Worm (Caenorhabditis elegans): ENCODE results near the gene K10C2.2.

K10C2.2 gene

ce11 chrX:6462995-6463462 is 29.4 kb upstream of the K10C2.2 start, which contains the start of gene C15B12.2:
C15B12.2 (plus strand) TSS chrX:6463412.
- TF ChIP-seq Y56A3A.18 (GFP tag; IDR thresholded peaks at IDR 0.05) = no peak
- peak; percentile 78 for TF ChIP-seq nhr-80 (tag; optimal IDR thresholded peaks at IDR 0.05)

ce11 chrX:6462479-6462878 is 28.9 kb upstream of the K10C2.2 start:
- no peak for TF ChIP-seq him-1 (tag; optimal IDR thresholded peaks at IDR 0.05)
- TF ChIP-seq F55B11.4 (tag; optimal IDR thresholded peaks at IDR 0.05; ENCODE audit: borderline replicate concordance, insufficient read depth) = no peak
- TF ChIP-seq nfyb-1 (GFP tag; IDR thresholded peaks at IDR 0.05) = no peak
- TF ChIP-seq die-1 (tag; optimal IDR thresholded peaks at IDR 0.05) = no peak
- no peak for TF ChIP-seq hrde-1 (tag; optimal IDR thresholded peaks at IDR 0.05; ENCODE audit: borderline replicate concordance)
- TF ChIP-seq pbrm-1 (GFP tag; IDR thresholded peaks at IDR 0.05) = no peak
- no peak for TF ChIP-seq rec-8 (tag; optimal IDR thresholded peaks at IDR 0.05)
- TF ChIP-seq dpff-1 (tag; optimal IDR thresholded peaks at IDR 0.05) = no peak
- no peak for TF ChIP-seq ekl-4 (GFP tag; IDR thresholded peaks at IDR 0.05)
- no peak for TF ChIP-seq hmg-1.2 (GFP tag; IDR thresholded peaks at IDR 0.05)
- TF ChIP-seq bed-2 (GFP tag; IDR thresholded peaks at IDR 0.05) = no peak
- no peak for TF ChIP-seq ztf-22 (GFP tag; optimal IDR thresholded peaks at IDR 0.05)
- no peak for TF ChIP-seq attf-3 (GFP tag; conservative IDR thresholded peaks at IDR 0.05)
- no peak for TF ChIP-seq B0336.3 (GFP tag; IDR thresholded peaks at IDR 0.05)
- TF ChIP-seq F33H1.4 (GFP tag; IDR thresholded peaks at IDR 0.05) = no peak
- TF ChIP-seq nhr-120 (GFP tag; IDR thresholded peaks at IDR 0.05) = no peak
- TF ChIP-seq fkh-3 (tag; optimal IDR thresholded peaks at IDR 0.05) = no peak
- TF ChIP-seq sptf-2 (GFP tag; optimal IDR thresholded peaks at IDR 0.05) = no peak
- TF ChIP-seq egl-44 (GFP tag; IDR thresholded peaks at IDR 0.05) = no peak
- no peak for TF ChIP-seq ztf-25 (GFP tag; IDR thresholded peaks at IDR 0.05)

ce11 chrX:6461729-6462128 is 28.1 kb upstream of the K10C2.2 start, which contains the start of gene K04E7.1:
K04E7.1 (plus strand) TSS chrX:6462029.
- TF ChIP-seq Y95B8A.8 (GFP tag; IDR thresholded peaks at IDR 0.05) (no peak), hrde-1 (tag; optimal IDR thresholded peaks at IDR 0.05; ENCODE audit: borderline replicate concordance) (no peak)

- TF ChIP-seq mel-28 (tag; optimal IDR thresholded peaks at IDR 0.05; ENCODE audit: borderline replicate concordance) = no peak
- TF ChIP-seq nhr-80 (tag; optimal IDR thresholded peaks at IDR 0.05) = peak; percentile 37
These were observed 26.5 kb upstream of the K10C2.2 start for ce11 chrX:6460123-6460522.

ce11 chrX:6458467-6458866 is 24.9 kb upstream of the K10C2.2 start:
- TF ChIP-seq fkh-3 (tag; optimal IDR thresholded peaks at IDR 0.05) (no peak), nhr-80 (tag; optimal IDR thresholded peaks at IDR 0.05) (peak; percentile 54)

ce11 chrX:6458001-6458400 is 24.4 kb upstream of the K10C2.2 start:
- TF ChIP-seq ceh-40 (GFP tag; IDR thresholded peaks at IDR 0.05) (no peak), lsl-1 (GFP tag; optimal IDR thresholded peaks at IDR 0.05) (no peak), unc-130 (GFP tag; optimal IDR thresholded peaks at IDR 0.05) (no peak), hlh-26 (GFP tag; conservative IDR thresholded peaks at IDR 0.05) (no peak), ztf-6 (GFP tag; IDR thresholded peaks at IDR 0.05) (no peak), gei-17 (GFP tag; optimal IDR thresholded peaks at IDR 0.05) (no peak), ceh-79 (tag; optimal IDR thresholded peaks at IDR 0.05) (no peak), somi-1 (GFP tag; optimal IDR thresholded peaks at IDR 0.05) (no peak), dox-1 (GFP tag; IDR thresholded peaks at IDR 0.05) (no peak), bed-2 (GFP tag; IDR thresholded peaks at IDR 0.05) (no peak), ztf-3 (GFP tag; optimal IDR thresholded peaks at IDR 0.05) (no peak)

Measured in whole organism, young adult.